Worm (Caenorhabditis elegans) whole organism, L4 larva: ENCODE measurements around the gene ccdc-47.

Experiments
- R02D3.7 ChIP-seq: fragments of 150-350 bp; sonication (generic microtip); optimal IDR thresholded peaks from 3 replicates; lab custom pipeline; 2014; ENCODE audit warnings: missing biosample characterization, missing genetic modification characterization
- Y75B8A.6 ChIP-seq: fragments of 200-800 bp; sonication (Bioruptor generic); IDR thresholded peaks from 2 replicates; pipeline ENCODE4 v1.3.6; 2022; ENCODE audit warnings: missing genetic modification reagents, missing genetic modification characterization, missing compliant biosample characterization
- aly-2 ChIP-seq: sonication (generic microtip); optimal IDR thresholded peaks from 2 replicates; lab custom pipeline; 2018; ENCODE audit warnings: missing biosample characterization, missing genetic modification characterization
- lsy-2 ChIP-seq, 2 experiments: fragments of 150-350 bp in 1 of 2; sonication (generic microtip) in 1 of 2; optimal IDR thresholded peaks; 2 replicates each; lab custom pipeline; 2014 to 2017; ENCODE audit warnings: missing biosample characterization in 2 of 2, missing genetic modification characterization in 2 of 2
- mdt-29 ChIP-seq: fragments of 200-800 bp; sonication (Bioruptor generic); IDR thresholded peaks from 2 replicates; pipeline ENCODE4 v1.3.6; 2022; ENCODE audit warnings: missing genetic modification reagents, missing genetic modification characterization, missing compliant biosample characterization
- sdz-12 ChIP-seq: fragments of 200-800 bp; sonication (Bioruptor generic); optimal IDR thresholded peaks from 2 replicates; lab custom pipeline; 2018; ENCODE audit warnings: mild to moderate bottlenecking, missing genetic modification characterization, missing compliant biosample characterization

DNA sequence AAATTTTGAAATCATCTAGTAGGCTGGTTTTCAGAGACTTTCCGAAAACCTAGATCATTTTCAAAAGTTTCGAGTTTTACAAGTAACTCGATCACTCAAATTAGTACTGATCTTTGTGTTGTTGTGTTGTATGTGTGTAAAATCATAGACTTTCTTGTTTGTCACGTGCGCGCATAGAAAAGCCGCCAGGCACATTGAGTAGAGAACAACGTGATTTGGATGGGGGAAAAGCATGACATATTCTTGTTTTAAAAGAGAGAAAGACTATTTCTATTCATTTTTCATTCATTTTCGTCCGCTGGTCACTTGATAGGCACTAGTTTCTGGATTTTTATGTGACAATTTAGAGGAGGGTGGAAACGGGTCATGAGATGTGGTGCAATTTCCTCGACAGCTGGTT, 37.5 kb downstream of the ccdc-47 start:
- no peak for TF ChIP-seq R02D3.7 (tag; lab: Kevin White, UChicago)
- peak in 1 of 2 experiments; percentile 69 for TF ChIP-seq lsy-2 (tag; optimal IDR thresholded peaks at IDR 0.05; lab: Kevin White, UChicago)
- no peak for TF ChIP-seq aly-2 (tag; lab: Kevin White, UChicago)
- TF ChIP-seq sdz-12 (GFP tag; lab: Kevin White, UChicago): no peak
- TF ChIP-seq mdt-29 (GFP tag; lab: Robert Waterston, UW): no peak
- TF ChIP-seq Y75B8A.6 (GFP tag; lab: Robert Waterston, UW): no peak
